Worm (Caenorhabditis elegans): ENCODE results near the gene C04C3.6.
A peak's percentile ranks its signal among the peaks of the same experiment; 100 is the strongest.

- TF ChIP-seq nhr-84 (tag; optimal IDR thresholded peaks at IDR 0.05) (no peak), hlh-17 (GFP tag; optimal IDR thresholded peaks at IDR 0.05; ENCODE audit: borderline replicate concordance) (no peak), efl-1 (optimal IDR thresholded peaks at IDR 0.05) (no peak), efl-1 (GFP tag; optimal IDR thresholded peaks at IDR 0.05 in 1 of 2) (peak in 1 of 2 experiments; percentile 46), fos-1 (tag; optimal IDR thresholded peaks at IDR 0.05) (no peak), ztf-4 (tag; optimal IDR thresholded peaks at IDR 0.05) (no peak), mdl-1 (tag; optimal IDR thresholded peaks at IDR 0.05) (no peak), egl-27 (tag; optimal IDR thresholded peaks at IDR 0.05) (no peak)
Measured at ce11 chrIV:3378080-3378804, 44.2 kb downstream of the C04C3.6 start, which contains the start of gene otub-4.

All from whole organism, L1 larva.